Fruit fly (Drosophila melanogaster) whole organism, wandering third instar larva: ENCODE results near the gene CG45045.

Experiments used
- Abd-B ChIP-seq: fragments of >200 bp; optimal IDR thresholded peaks from 2 replicates; lab custom pipeline; 2017; ENCODE audit warnings: missing biosample characterization, missing genetic modification characterization
- CG32264 ChIP-seq: fragments of 200-800 bp; sonication (Bioruptor generic); optimal IDR thresholded peaks from 2 replicates; lab custom pipeline; 2016; ENCODE audit warnings: missing biosample characterization, missing genetic modification characterization
- CG9705 ChIP-seq: fragments of 200-800 bp; sonication (Bioruptor generic); optimal IDR thresholded peaks from 2 replicates; lab custom pipeline; 2018; ENCODE audit warnings: missing biosample characterization, mild to moderate bottlenecking, missing genetic modification characterization
- CrebA ChIP-seq: fragments of 200-800 bp; sonication (Bioruptor generic); optimal IDR thresholded peaks from 2 replicates; lab custom pipeline; 2016; ENCODE audit warnings: missing biosample characterization, mild to moderate bottlenecking, missing genetic modification characterization, borderline replicate concordance
- Dfd ChIP-seq: fragments of >200 bp; optimal IDR thresholded peaks from 2 replicates; lab custom pipeline; 2017; ENCODE audit warnings: missing biosample characterization, missing genetic modification characterization
- Dif ChIP-seq: fragments of 200-275, 200-300 bp; sonication (Bioruptor generic); optimal IDR thresholded peaks from 2 replicates; lab custom pipeline; 2018; ENCODE audit warnings: missing biosample characterization, missing genetic modification characterization; ENCODE audit not compliant: partially characterized antibody
- GATAd ChIP-seq: sonication (Bioruptor generic); optimal IDR thresholded peaks from 2 replicates; lab custom pipeline; 2016; ENCODE audit warnings: missing biosample characterization, missing genetic modification characterization
- HLH106 ChIP-seq: fragments of 200-800 bp; optimal IDR thresholded peaks from 3 replicates; lab custom pipeline; 2019; ENCODE audit warnings: missing biosample characterization, mild to moderate bottlenecking, missing genetic modification characterization, moderate library complexity
- Hnf4 ChIP-seq: fragments of 200-800 bp; sonication (Bioruptor generic); optimal IDR thresholded peaks from 2 replicates; lab custom pipeline; 2016; ENCODE audit warnings: missing biosample characterization, mild to moderate bottlenecking, missing genetic modification characterization
- Hr78 ChIP-seq: fragments of >200 bp; optimal IDR thresholded peaks from 2 replicates; lab custom pipeline; 2017; ENCODE audit warnings: missing biosample characterization, missing genetic modification characterization
- Hr83 ChIP-seq: fragments of 200-300 bp; sonication (Bioruptor generic); optimal IDR thresholded peaks from 2 replicates; lab custom pipeline; 2016; ENCODE audit warnings: missing biosample characterization, mild to moderate bottlenecking, missing genetic modification characterization, moderate library complexity; ENCODE audit not compliant: poor library complexity, severe bottlenecking
- Jra ChIP-seq: sonication (Bioruptor generic); optimal IDR thresholded peaks from 2 replicates; lab custom pipeline; 2016; ENCODE audit warnings: missing biosample characterization, missing genetic modification characterization
- Mio ChIP-seq: sonication (Bioruptor generic); optimal IDR thresholded peaks from 2 replicates; lab custom pipeline; 2016; ENCODE audit warnings: missing biosample characterization, missing genetic modification characterization
- Myc ChIP-seq: fragments of >200 bp; optimal IDR thresholded peaks from 2 replicates; lab custom pipeline; 2017
- N ChIP-seq: fragments of >200 bp; optimal IDR thresholded peaks from 2 replicates; lab custom pipeline; 2018; ENCODE audit warnings: missing biosample characterization, missing external identifiers, missing genetic modification characterization
- OdsH ChIP-seq: fragments of 200-800 bp; sonication (Bioruptor generic); optimal IDR thresholded peaks from 2 replicates; lab custom pipeline; 2016; ENCODE audit warnings: missing biosample characterization, mild to moderate bottlenecking, missing genetic modification characterization
- Rel ChIP-seq, 2 experiments: fragments of 200-800 bp; sonication (Bioruptor generic) in 1 of 2; optimal IDR thresholded peaks; 2 replicates in 1 of 2; 3 replicates in 1 of 2; lab custom pipeline; 2016 to 2019; ENCODE audit warnings: mild to moderate bottlenecking in 2 of 2, missing biosample characterization in 2 of 2, missing genetic modification characterization in 2 of 2, moderate library complexity in 1 of 2
- Sp1 ChIP-seq: fragments of 200-800 bp; sonication (Bioruptor generic); optimal IDR thresholded peaks from 3 replicates; lab custom pipeline; 2019; ENCODE audit warnings: missing biosample characterization, mild to moderate bottlenecking, missing genetic modification characterization, moderate library complexity
- Vsx2 ChIP-seq: fragments of 200-300, 225-300 bp; sonication (Bioruptor generic); optimal IDR thresholded peaks from 2 replicates; lab custom pipeline; 2018; ENCODE audit warnings: missing biosample characterization, missing genetic modification characterization; ENCODE audit not compliant: partially characterized antibody
- br ChIP-seq: fragments of 200-800 bp; sonication (Bioruptor generic); optimal IDR thresholded peaks from 2 replicates; lab custom pipeline; 2016; ENCODE audit warnings: missing biosample characterization, missing genetic modification characterization
- brk ChIP-seq: fragments of 200-800 bp; sonication (Bioruptor generic); optimal IDR thresholded peaks from 2 replicates; lab custom pipeline; 2016; ENCODE audit warnings: missing biosample characterization, mild to moderate bottlenecking, missing genetic modification characterization
- dl ChIP-seq, 2 experiments: fragments of 175-275, 200-275 bp in 1 of 2; fragments of 200-275 bp in 1 of 2; sonication (Bioruptor generic); optimal IDR thresholded peaks; lab custom pipeline; 2018; ENCODE audit warnings: mild to moderate bottlenecking in 2 of 2, missing biosample characterization in 2 of 2, missing genetic modification characterization in 2 of 2, moderate library complexity in 2 of 2; ENCODE audit not compliant: partially characterized antibody in 2 of 2, insufficient read depth in 1 of 2
- dmrt93B ChIP-seq: fragments of 200-800 bp; sonication (Bioruptor generic); optimal IDR thresholded peaks from 2 replicates; lab custom pipeline; 2018; ENCODE audit warnings: missing biosample characterization, mild to moderate bottlenecking, missing genetic modification characterization
- dsf ChIP-seq: sonication (Bioruptor generic); optimal IDR thresholded peaks from 2 replicates; lab custom pipeline; 2016; ENCODE audit warnings: missing biosample characterization, missing genetic modification characterization, borderline replicate concordance
- ey ChIP-seq: fragments of 200-800 bp; sonication (Bioruptor generic); optimal IDR thresholded peaks from 2 replicates; lab custom pipeline; 2016; ENCODE audit warnings: missing biosample characterization, missing genetic modification characterization
- foxo ChIP-seq, 2 experiments: fragments of 200-800 bp; sonication (Bioruptor generic); optimal IDR thresholded peaks; 2 replicates in 1 of 2; 3 replicates in 1 of 2; lab custom pipeline; 2016 to 2017; ENCODE audit warnings: missing biosample characterization in 2 of 2, missing genetic modification characterization in 2 of 2
- fru ChIP-seq: fragments of 200-800 bp; sonication (Bioruptor generic); optimal IDR thresholded peaks from 3 replicates; lab custom pipeline; 2016; ENCODE audit warnings: missing biosample characterization, mild to moderate bottlenecking, missing genetic modification characterization
- h ChIP-seq: fragments of 200-800 bp; sonication (Bioruptor generic); optimal IDR thresholded peaks from 3 replicates; lab custom pipeline; 2016; ENCODE audit warnings: missing biosample characterization, mild to moderate bottlenecking, missing genetic modification characterization
- jim ChIP-seq: fragments of 175-275, 200-325 bp; sonication (Bioruptor generic); optimal IDR thresholded peaks from 2 replicates; lab custom pipeline; 2016; ENCODE audit warnings: missing biosample characterization, mild to moderate bottlenecking, missing genetic modification characterization
- lola ChIP-seq: fragments of >200 bp; optimal IDR thresholded peaks from 2 replicates; lab custom pipeline; 2017; ENCODE audit warnings: missing biosample characterization, missing genetic modification characterization
- pan ChIP-seq: fragments of >200 bp; optimal IDR thresholded peaks from 2 replicates; lab custom pipeline; 2017
- psq ChIP-seq: fragments of 200-800 bp; sonication (Bioruptor generic); optimal IDR thresholded peaks from 3 replicates; lab custom pipeline; 2017; ENCODE audit warnings: missing biosample characterization, mild to moderate bottlenecking, missing genetic modification characterization, moderate library complexity
- rgr ChIP-seq: fragments of 200-800 bp; sonication (Bioruptor generic); optimal IDR thresholded peaks from 3 replicates; lab custom pipeline; 2016; ENCODE audit warnings: missing biosample characterization, mild to moderate bottlenecking, missing genetic modification characterization
- sage ChIP-seq: fragments of 200-800 bp; sonication (Bioruptor generic); optimal IDR thresholded peaks from 2 replicates; lab custom pipeline; 2016; ENCODE audit warnings: missing biosample characterization, mild to moderate bottlenecking, missing genetic modification characterization
- sv ChIP-seq: fragments of 200-800 bp; sonication (Bioruptor generic); optimal IDR thresholded peaks from 3 replicates; lab custom pipeline; 2016; ENCODE audit warnings: missing biosample characterization, missing genetic modification characterization
- tai ChIP-seq: sonication (Bioruptor generic); optimal IDR thresholded peaks from 2 replicates; lab custom pipeline; 2016; ENCODE audit warnings: missing biosample characterization, missing genetic modification characterization
- usp ChIP-seq: fragments of >200 bp; optimal IDR thresholded peaks from 2 replicates; lab custom pipeline; 2017; ENCODE audit warnings: missing biosample characterization, missing genetic modification characterization
- woc ChIP-seq: sonication (Bioruptor generic); optimal IDR thresholded peaks from 2 replicates; lab custom pipeline; 2016; ENCODE audit warnings: missing biosample characterization, mild to moderate bottlenecking, missing genetic modification characterization

The CG45045 gene

dm6 chr3R:17706971-17707406 is 39.6 kb downstream of the CG45045 start:
- no peak for TF ChIP-seq Jra
- no peak for TF ChIP-seq ey (GFP tag; lab: Kevin White, UChicago)

dm6 chr3R:17707799-17708198 is 40.4 kb downstream of the CG45045 start:
- TF ChIP-seq Dfd (GFP tag; lab: Kevin White, UChicago) (peak; percentile 31), psq (GFP tag; lab: Kevin White, UChicago) (no peak)
- TF ChIP-seq, all 38 proteins: peak for 1

dm6 chr3R:17708778-17709476 is 41.6 kb downstream of the CG45045 start:
- TF ChIP-seq Hr83 (GFP tag; lab: Kevin White, UChicago) (no peak), Sp1 (GFP tag; lab: Kevin White, UChicago) (no peak), Myc (lab: Kevin White, UChicago) (no peak), Dif (GFP tag; lab: Kevin White, UChicago) (no peak), fru (GFP tag; lab: Kevin White, UChicago) (peak; percentile 20), OdsH (GFP tag; lab: Kevin White, UChicago) (peak; percentile 1), jim (no peak), woc (GFP tag; lab: Kevin White, UChicago) (peak; percentile 21), tai (GFP tag; lab: Kevin White, UChicago) (no peak), HLH106 (tag; lab: Kevin White, UChicago) (no peak), N (no peak), br (GFP tag; lab: Kevin White, UChicago) (peak; percentile 2), Vsx2 (GFP tag; lab: Kevin White, UChicago) (no peak), Rel (GFP tag; optimal IDR thresholded peaks at IDR 0.05; lab: Kevin White, UChicago) (no peak), Rel (tag; optimal IDR thresholded peaks at IDR 0.05; lab: Kevin White, UChicago) (no peak), sv (GFP tag; lab: Kevin White, UChicago) (no peak), rgr (GFP tag; lab: Kevin White, UChicago) (peak; percentile 7), h (GFP tag; lab: Kevin White, UChicago) (peak; percentile 17), Jra (no peak), brk (GFP tag; lab: Kevin White, UChicago) (no peak), usp (no peak), Dfd (GFP tag; lab: Kevin White, UChicago) (no peak), dl (GFP tag; optimal IDR thresholded peaks at IDR 0.05; lab: Kevin White, UChicago; ENCODE audit: insufficient read depth in 1 of 2, partially characterized antibody in 2 of 2) (no peak), Mio (GFP tag; lab: Kevin White, UChicago) (no peak), Hr78 (GFP tag; lab: Kevin White, UChicago) (no peak), pan (lab: Kevin White, UChicago) (no peak), foxo (GFP tag; optimal IDR thresholded peaks at IDR 0.05; lab: Kevin White, UChicago) (peak in 1 of 2 experiments; percentile 40), GATAd (GFP tag; lab: Kevin White, UChicago) (no peak), CrebA (GFP tag; lab: Kevin White, UChicago) (no peak), sage (no peak), dmrt93B (GFP tag; lab: Kevin White, UChicago) (no peak), psq (GFP tag; lab: Kevin White, UChicago) (peak; percentile 27), dsf (GFP tag; lab: Kevin White, UChicago) (no peak), CG9705 (GFP tag; lab: Kevin White, UChicago) (no peak), Hnf4 (no peak), CG32264 (GFP tag; lab: Kevin White, UChicago) (no peak), ey (GFP tag; lab: Kevin White, UChicago) (peak; percentile 40), Abd-B (GFP tag; lab: Kevin White, UChicago) (no peak), lola (no peak)
- TF ChIP-seq, all 38 proteins: peak for 9
